Worm (Caenorhabditis elegans): ENCODE data around the gene rsks-1.

ce11 chrIII:11288295-11288694, 43.4 kb downstream of the rsks-1 start:
- no peak for TF ChIP-seq hsf-1 (GFP tag; IDR thresholded peaks at IDR 0.05)
- no peak for TF ChIP-seq F49E8.2 (tag; optimal IDR thresholded peaks at IDR 0.05; ENCODE audit: insufficient read depth)
- TF ChIP-seq nhr-80 (tag; optimal IDR thresholded peaks at IDR 0.05), result no peak
- TF ChIP-seq hrde-1 (tag; optimal IDR thresholded peaks at IDR 0.05; ENCODE audit: borderline replicate concordance), result no peak
- no peak for TF ChIP-seq D2030.7 (GFP tag; IDR thresholded peaks at IDR 0.05)
- TF ChIP-seq die-1 (tag; optimal IDR thresholded peaks at IDR 0.05), result no peak
- TF ChIP-seq zfh-2 (GFP tag; conservative IDR thresholded peaks at IDR 0.05), result no peak
- TF ChIP-seq sea-2 (GFP tag; IDR thresholded peaks at IDR 0.05), result no peak
- TF ChIP-seq ama-1 (optimal IDR thresholded peaks at IDR 0.05), result no peak
- no peak for TF ChIP-seq ama-1 (GFP tag; optimal IDR thresholded peaks at IDR 0.05)
- TF ChIP-seq rpc-1 (optimal IDR thresholded peaks at IDR 0.05), result no peak
- no peak for TF ChIP-seq rpc-1 (tag; optimal IDR thresholded peaks at IDR 0.05)
- no peak for TF ChIP-seq efl-1 (GFP tag; optimal IDR thresholded peaks at IDR 0.05)
